Worm (Caenorhabditis elegans) whole organism, L2 larva: ENCODE results near the gene oac-32.

ENCODE experiments used
- C34F6.9 ChIP-seq: fragments of 150-350 bp; optimal IDR thresholded peaks from 2 replicates; lab custom pipeline; 2014; ENCODE audit warnings: missing biosample characterization, missing genetic modification characterization
- F13H6.1 ChIP-seq: sonication (generic microtip); optimal IDR thresholded peaks from 2 replicates; lab custom pipeline; 2016; ENCODE audit warnings: missing genetic modification characterization, missing compliant biosample characterization
- R02D3.7 ChIP-seq: fragments of 150-350 bp; optimal IDR thresholded peaks from 2 replicates; lab custom pipeline; 2014; ENCODE audit warnings: missing biosample characterization, missing genetic modification characterization
- Y55F3AM.14 ChIP-seq: fragments of 200-800 bp; sonication (Bioruptor generic); optimal IDR thresholded peaks from 2 replicates; lab custom pipeline; 2018; ENCODE audit warnings: mild to moderate bottlenecking, missing genetic modification characterization, missing compliant biosample characterization
- alr-1 ChIP-seq: fragments of 150-350 bp; optimal IDR thresholded peaks from 2 replicates; lab custom pipeline; 2014; ENCODE audit warnings: missing biosample characterization, missing genetic modification characterization
- aly-2 ChIP-seq: fragments of 150-350 bp; optimal IDR thresholded peaks from 2 replicates; lab custom pipeline; 2014; ENCODE audit warnings: missing biosample characterization, missing genetic modification characterization
- dmd-4 ChIP-seq: sonication (generic microtip); optimal IDR thresholded peaks from 2 replicates; lab custom pipeline; 2017; ENCODE audit warnings: missing biosample characterization, missing genetic modification characterization
- egl-27 ChIP-seq: sonication (generic microtip); optimal IDR thresholded peaks from 3 replicates; lab custom pipeline; 2017; ENCODE audit warnings: missing biosample characterization, missing genetic modification reagents, missing genetic modification characterization
- elt-1 ChIP-seq: fragments of 150-350 bp; optimal IDR thresholded peaks from 2 replicates; lab custom pipeline; 2014; ENCODE audit warnings: missing biosample characterization, missing genetic modification characterization
- elt-3 ChIP-seq: sonication (generic microtip); optimal IDR thresholded peaks from 2 replicates; lab custom pipeline; 2017; ENCODE audit warnings: missing biosample characterization, missing genetic modification characterization
- fos-1 ChIP-seq: fragments of 150-350 bp; optimal IDR thresholded peaks from 2 replicates; lab custom pipeline; 2014; ENCODE audit warnings: missing biosample characterization, missing genetic modification characterization
- lin-11 ChIP-seq: fragments of 150-350 bp; sonication (generic microtip); optimal IDR thresholded peaks from 2 replicates; lab custom pipeline; 2014; ENCODE audit warnings: missing biosample characterization, missing genetic modification characterization, inconsistent platforms, mixed read lengths
- lin-13 ChIP-seq: fragments of 150-350 bp; optimal IDR thresholded peaks from 2 replicates; lab custom pipeline; 2014; ENCODE audit warnings: missing biosample characterization, missing genetic modification reagents, missing genetic modification characterization
- lin-39 ChIP-seq: fragments of 150-350 bp; optimal IDR thresholded peaks from 2 replicates; lab custom pipeline; 2014; ENCODE audit warnings: missing biosample characterization, missing genetic modification reagents, missing genetic modification characterization
- lsy-2 ChIP-seq, 2 experiments: fragments of 150-350 bp in 1 of 2; sonication (generic microtip) in 1 of 2; optimal IDR thresholded peaks; 2 replicates each; lab custom pipeline; 2014 to 2017; ENCODE audit warnings: missing biosample characterization in 2 of 2, missing genetic modification characterization in 2 of 2
- mbf-1 ChIP-seq: sonication (generic microtip); optimal IDR thresholded peaks from 2 replicates; lab custom pipeline; 2017; ENCODE audit warnings: missing biosample characterization, missing genetic modification characterization
- nhr-10 ChIP-seq: sonication (generic microtip); optimal IDR thresholded peaks from 2 replicates; lab custom pipeline; 2017; ENCODE audit warnings: missing biosample characterization, missing genetic modification characterization
- nhr-12 ChIP-seq: fragments of 150-350 bp; optimal IDR thresholded peaks from 2 replicates; lab custom pipeline; 2014; ENCODE audit warnings: missing biosample characterization, missing genetic modification characterization
- nhr-129 ChIP-seq: fragments of 150-350 bp; optimal IDR thresholded peaks from 2 replicates; lab custom pipeline; 2014; ENCODE audit warnings: missing biosample characterization, missing genetic modification characterization
- nhr-21 ChIP-seq: fragments of 150-350 bp; optimal IDR thresholded peaks from 2 replicates; lab custom pipeline; 2014; ENCODE audit warnings: missing biosample characterization, missing genetic modification characterization
- nhr-6 ChIP-seq: fragments of 150-350 bp; optimal IDR thresholded peaks from 2 replicates; lab custom pipeline; 2014; ENCODE audit warnings: missing biosample characterization, missing genetic modification characterization
- nhr-77 ChIP-seq: fragments of 150-350 bp; optimal IDR thresholded peaks from 2 replicates; lab custom pipeline; 2014; ENCODE audit warnings: missing biosample characterization, missing genetic modification characterization
- skn-1 ChIP-seq: sonication (generic microtip); optimal IDR thresholded peaks from 2 replicates; lab custom pipeline; 2017; ENCODE audit warnings: missing biosample characterization, missing genetic modification characterization
- sma-3 ChIP-seq: sonication (generic microtip); optimal IDR thresholded peaks from 2 replicates; lab custom pipeline; 2016; ENCODE audit warnings: missing genetic modification reagents, missing genetic modification characterization, missing compliant biosample characterization
- sma-9 ChIP-seq, 2 experiments: fragments of 150-350 bp in 1 of 2; sonication (generic microtip) in 1 of 2; optimal IDR thresholded peaks; 2 replicates each; lab custom pipeline; 2014 to 2016; ENCODE audit warnings: missing genetic modification characterization in 2 of 2, mild to moderate bottlenecking in 1 of 2, missing biosample characterization in 1 of 2, missing compliant biosample characterization in 1 of 2, missing genetic modification reagents in 1 of 2, moderate library complexity in 1 of 2
- snpc-4 ChIP-seq: fragments of 150-350 bp; optimal IDR thresholded peaks from 2 replicates; lab custom pipeline; 2014; ENCODE audit warnings: missing biosample characterization, missing genetic modification characterization
- unc-39 ChIP-seq: fragments of 150-350 bp; optimal IDR thresholded peaks from 2 replicates; lab custom pipeline; 2014; ENCODE audit warnings: missing biosample characterization, missing genetic modification characterization
- unc-55 ChIP-seq: fragments of 150-350 bp; sonication (generic microtip); optimal IDR thresholded peaks from 3 replicates; lab custom pipeline; 2014; ENCODE audit warnings: missing biosample characterization, missing genetic modification reagents, missing genetic modification characterization
- unc-62 ChIP-seq: fragments of 150-350 bp; optimal IDR thresholded peaks from 2 replicates; lab custom pipeline; 2014; ENCODE audit warnings: missing biosample characterization, missing genetic modification reagents, missing genetic modification characterization
- zag-1 ChIP-seq: fragments of 150-350 bp; optimal IDR thresholded peaks from 2 replicates; lab custom pipeline; 2014; ENCODE audit warnings: missing biosample characterization, missing genetic modification characterization
- ztf-11 ChIP-seq: sonication (generic microtip); optimal IDR thresholded peaks from 2 replicates; lab custom pipeline; 2017; ENCODE audit warnings: missing biosample characterization, missing genetic modification characterization
- ztf-4 ChIP-seq: fragments of 150-350 bp; optimal IDR thresholded peaks from 2 replicates; lab custom pipeline; 2014; ENCODE audit warnings: missing biosample characterization, missing genetic modification characterization

Gene oac-32

DNA sequence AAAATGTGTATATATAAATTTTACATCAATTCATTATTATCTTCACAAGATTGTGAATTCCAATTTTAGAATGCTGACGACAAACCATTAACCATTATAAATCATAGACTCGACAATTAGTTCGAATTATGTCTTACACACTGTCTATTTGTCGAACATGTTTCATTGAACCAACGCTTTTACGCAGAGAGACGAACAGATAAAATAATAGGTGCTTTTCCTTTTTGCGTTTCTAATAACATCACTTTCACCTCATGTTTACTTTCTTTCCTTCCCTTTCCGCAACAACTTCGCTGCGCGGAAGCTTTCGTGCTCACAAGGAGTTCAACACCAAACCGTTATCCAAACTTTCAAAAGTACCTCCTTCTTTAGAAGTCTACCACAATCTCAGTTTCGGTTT is 2.3 kb upstream of the oac-32 start, which contains the start of gene F52F10.2:
Gene F52F10.2 (plus strand): TSS at position 301 of the 400 bp plus-strand sequence.
- TF ChIP-seq ztf-11 (tag; lab: Kevin White, UChicago) (no peak), R02D3.7 (tag; lab: Kevin White, UChicago) (no peak), skn-1 (tag; lab: Kevin White, UChicago) (no peak), egl-27 (tag; lab: Kevin White, UChicago) (no peak), nhr-12 (tag; lab: Kevin White, UChicago) (no peak), C34F6.9 (no peak), alr-1 (tag; lab: Kevin White, UChicago) (no peak), elt-1 (tag; lab: Kevin White, UChicago) (no peak), lsy-2 (tag; optimal IDR thresholded peaks at IDR 0.05; lab: Kevin White, UChicago) (no peak), sma-3 (GFP tag; lab: Kevin White, UChicago) (no peak), lin-39 (no peak), lin-11 (tag; lab: Kevin White, UChicago) (no peak), elt-3 (tag; lab: Kevin White, UChicago) (no peak), fos-1 (tag; lab: Kevin White, UChicago) (no peak), nhr-21 (tag; lab: Kevin White, UChicago) (no peak), unc-39 (no peak), ztf-4 (tag; lab: Kevin White, UChicago) (no peak), sma-9 (GFP tag; optimal IDR thresholded peaks at IDR 0.05; lab: Kevin White, UChicago) (no peak), sma-9 (tag; optimal IDR thresholded peaks at IDR 0.05; lab: Kevin White, UChicago) (no peak), nhr-129 (tag; lab: Kevin White, UChicago) (no peak)

DNA sequence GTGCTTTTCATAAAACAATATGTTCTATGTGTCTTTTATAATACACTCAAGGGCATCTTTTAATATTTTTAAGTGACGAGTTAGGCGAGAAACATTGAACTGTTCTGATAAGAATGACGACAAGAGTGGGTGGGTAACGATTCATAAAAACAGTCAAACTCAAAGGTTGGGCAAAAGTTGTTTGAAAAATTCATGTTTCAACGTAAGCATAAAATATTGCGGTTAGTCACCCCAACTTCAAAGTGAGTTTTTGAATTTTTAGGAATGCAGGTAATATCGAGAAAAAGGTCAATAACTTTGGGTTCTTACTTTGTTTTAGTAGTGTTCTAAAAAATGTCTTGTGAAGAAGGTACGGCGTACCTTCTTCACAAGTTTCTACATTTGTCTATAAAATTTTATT is 3.8 kb downstream of the oac-32 start, which contains the start of gene oac-31:
Gene oac-31 (minus strand): TSS at position 101 of the 400 bp plus-strand sequence.
- TF ChIP-seq fos-1 (tag; lab: Kevin White, UChicago), result peak; percentile 25
- no peak for TF ChIP-seq nhr-6 (tag; lab: Kevin White, UChicago)

DNA sequence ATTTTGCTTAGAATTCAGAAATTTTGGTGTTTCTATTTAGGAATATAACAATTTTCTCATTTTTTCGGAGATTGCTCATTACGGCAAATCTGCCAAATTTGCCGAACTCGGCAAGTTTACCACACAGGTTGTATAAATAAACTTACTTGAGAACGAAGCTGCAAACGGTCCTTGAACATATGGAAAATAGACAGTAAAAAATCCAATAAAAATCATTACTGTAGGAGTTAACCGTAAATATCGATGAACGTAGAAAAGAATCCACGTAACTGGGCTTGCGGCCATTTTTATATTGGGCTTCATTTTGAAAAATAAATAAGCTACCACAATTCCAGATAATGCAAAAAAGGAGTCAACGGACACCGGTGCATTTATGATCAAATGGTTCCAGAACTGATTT is 5.3 kb downstream of the oac-32 start:
- no peak for TF ChIP-seq unc-55 (GFP tag; lab: Kevin White, UChicago)
- no peak for TF ChIP-seq egl-27 (tag; lab: Kevin White, UChicago)
- no peak for TF ChIP-seq dmd-4
- TF ChIP-seq lin-13 (GFP tag; lab: Kevin White, UChicago), result no peak
- TF ChIP-seq zag-1 (tag; lab: Kevin White, UChicago), result no peak
- TF ChIP-seq Y55F3AM.14 (GFP tag; lab: Kevin White, UChicago), result no peak
- no peak for TF ChIP-seq mbf-1 (tag; lab: Kevin White, UChicago)
- no peak for TF ChIP-seq nhr-10 (tag; lab: Kevin White, UChicago)
- TF ChIP-seq unc-62 (GFP tag; lab: Kevin White, UChicago), result no peak
- TF ChIP-seq snpc-4 (tag; lab: Kevin White, UChicago), result no peak

ce11 chrV:1538842-1539241 is 6.7 kb downstream of the oac-32 start:
- TF ChIP-seq elt-3 (tag; lab: Kevin White, UChicago), result no peak
- no peak for TF ChIP-seq lin-11 (tag; lab: Kevin White, UChicago)
- TF ChIP-seq aly-2 (tag; lab: Kevin White, UChicago), result no peak
- no peak for TF ChIP-seq zag-1 (tag; lab: Kevin White, UChicago)
- TF ChIP-seq nhr-6 (tag; lab: Kevin White, UChicago), result no peak
- TF ChIP-seq nhr-10 (tag; lab: Kevin White, UChicago), result no peak
- no peak for TF ChIP-seq elt-1 (tag; lab: Kevin White, UChicago)
- no peak for TF ChIP-seq lin-39
- TF ChIP-seq unc-55 (GFP tag; lab: Kevin White, UChicago), result no peak
- no peak for TF ChIP-seq unc-39
- no peak for TF ChIP-seq lin-13 (GFP tag; lab: Kevin White, UChicago)
- no peak for TF ChIP-seq F13H6.1
- TF ChIP-seq nhr-21 (tag; lab: Kevin White, UChicago), result no peak
- TF ChIP-seq nhr-77 (tag; lab: Kevin White, UChicago), result no peak
- no peak for TF ChIP-seq R02D3.7 (tag; lab: Kevin White, UChicago)

- TF ChIP-seq F13H6.1, result no peak
Observed at ce11 chrV:1536979-1537378, 8.6 kb downstream of the oac-32 start, which contains the start of gene K02H11.9. Gene K02H11.9 (minus strand): TSS chrV:1537079.
